Worm (Caenorhabditis elegans) whole organism, L4 larva: Measurements from ENCODE around the gene F47G3.1.

Source experiments
- Y48G9A.11 ChIP-seq: fragments of 200-800 bp; sonication (Bioruptor generic); IDR thresholded peaks from 2 replicates; pipeline ENCODE4 v1.3.6; 2022; ENCODE audit warnings: missing genetic modification reagents, missing genetic modification characterization, missing compliant biosample characterization
- Y75B8A.6 ChIP-seq: fragments of 200-800 bp; sonication (Bioruptor generic); IDR thresholded peaks from 2 replicates; pipeline ENCODE4 v1.3.6; 2022; ENCODE audit warnings: missing genetic modification reagents, missing genetic modification characterization, missing compliant biosample characterization
- ZK337.2 ChIP-seq: fragments of 200-800 bp; sonication (Bioruptor generic); IDR thresholded peaks from 2 replicates; pipeline ENCODE4 v1.3.6; 2022; ENCODE audit warnings: missing genetic modification reagents, missing genetic modification characterization, missing compliant biosample characterization
- aha-1 ChIP-seq: fragments of 150-350 bp; peaks from one replicate; lab custom pipeline; 2014; ENCODE audit warnings: missing biosample characterization, missing genetic modification characterization
- ceh-28 ChIP-seq: fragments of 150-350 bp; optimal IDR thresholded peaks from 2 replicates; lab custom pipeline; 2014; ENCODE audit warnings: missing biosample characterization, missing genetic modification reagents, missing genetic modification characterization
- ceh-32 ChIP-seq: sonication (generic microtip); optimal IDR thresholded peaks from 2 replicates; lab custom pipeline; 2016; ENCODE audit warnings: mild to moderate bottlenecking, missing genetic modification characterization, missing compliant biosample characterization; ENCODE audit not compliant: poor library complexity
- ceh-44 ChIP-seq: fragments of 200-800 bp; sonication (Bioruptor generic); IDR thresholded peaks from 2 replicates; pipeline ENCODE4 v1.3.6; 2022; ENCODE audit warnings: missing genetic modification reagents, missing genetic modification characterization, missing compliant biosample characterization
- ceh-82 ChIP-seq: sonication (generic microtip); optimal IDR thresholded peaks from 2 replicates; lab custom pipeline; 2017; ENCODE audit warnings: missing biosample characterization, missing genetic modification characterization
- ctbp-1 ChIP-seq: fragments of 200-800 bp; sonication (Bioruptor generic); IDR thresholded peaks from 2 replicates; pipeline ENCODE4 v1.3.6; 2022; ENCODE audit warnings: missing genetic modification reagents, missing genetic modification characterization, missing compliant biosample characterization
- daf-12 ChIP-seq: fragments of 150-350 bp; optimal IDR thresholded peaks from 2 replicates; lab custom pipeline; 2014; ENCODE audit warnings: missing biosample characterization, missing genetic modification reagents, missing genetic modification characterization
- hif-1 ChIP-seq, 2 experiments: sonication (generic microtip); optimal IDR thresholded peaks; 2 replicates each; lab custom pipeline; 2016 to 2017; ENCODE audit warnings: missing compliant biosample characterization in 2 of 2, missing genetic modification characterization in 2 of 2, missing genetic modification reagents in 2 of 2, missing genotype in 2 of 2, mild to moderate bottlenecking in 1 of 2
- lin-29 ChIP-seq: fragments of 200-800 bp; sonication (Bioruptor generic); IDR thresholded peaks from 2 replicates; pipeline ENCODE4 v1.3.6; 2022; ENCODE audit warnings: missing genetic modification reagents, missing genetic modification characterization, missing compliant biosample characterization
- lsy-2 ChIP-seq, 2 experiments: fragments of 150-350 bp in 1 of 2; sonication (generic microtip) in 1 of 2; optimal IDR thresholded peaks; 2 replicates each; lab custom pipeline; 2014 to 2017; ENCODE audit warnings: missing biosample characterization in 2 of 2, missing genetic modification characterization in 2 of 2
- mdt-29 ChIP-seq: fragments of 200-800 bp; sonication (Bioruptor generic); IDR thresholded peaks from 2 replicates; pipeline ENCODE4 v1.3.6; 2022; ENCODE audit warnings: missing genetic modification reagents, missing genetic modification characterization, missing compliant biosample characterization
- mxl-3 ChIP-seq: fragments of 200-800 bp; sonication (Bioruptor generic); optimal IDR thresholded peaks from 2 replicates; lab custom pipeline; 2018; ENCODE audit warnings: mild to moderate bottlenecking, missing genetic modification characterization, missing compliant biosample characterization
- nhr-102 ChIP-seq: sonication (generic microtip); optimal IDR thresholded peaks from 2 replicates; lab custom pipeline; 2016; ENCODE audit warnings: mild to moderate bottlenecking, missing genetic modification characterization, moderate library complexity, missing compliant biosample characterization
- nhr-11 ChIP-seq: fragments of 150-350 bp; optimal IDR thresholded peaks from 2 replicates; lab custom pipeline; 2014; ENCODE audit warnings: missing biosample characterization, missing genetic modification characterization
- nhr-25 ChIP-seq: sonication (generic microtip); optimal IDR thresholded peaks from 2 replicates; lab custom pipeline; 2017; ENCODE audit warnings: missing genetic modification characterization, mild to moderate bottlenecking, missing compliant biosample characterization, antibody characterized with exemption, moderate library complexity, borderline replicate concordance; ENCODE audit not compliant: insufficient read depth
- nhr-42 ChIP-seq: fragments of 200-800 bp; sonication (Bioruptor generic); IDR thresholded peaks from 2 replicates; pipeline ENCODE4 v1.3.6; 2022; ENCODE audit warnings: missing genetic modification characterization, missing compliant biosample characterization
- nhr-76 ChIP-seq: fragments of 150-350 bp; optimal IDR thresholded peaks from 2 replicates; lab custom pipeline; 2014; ENCODE audit warnings: missing biosample characterization, missing genetic modification characterization
- pha-4 ChIP-seq, 2 experiments: fragments of 150-350 bp in 1 of 2; fragments of 200-800 bp in 1 of 2; sonication (Bioruptor generic) in 1 of 2; IDR thresholded peaks in 1 of 2; optimal IDR thresholded peaks in 1 of 2; 2 replicates each; pipeline versions ENCODE4 v1.3.6 to Lab custom; 2014 to 2022; ENCODE audit warnings: missing genetic modification characterization in 2 of 2, missing genetic modification reagents in 2 of 2, missing biosample characterization in 1 of 2, missing compliant biosample characterization in 1 of 2
- php-3 ChIP-seq: fragments of 200-800 bp; sonication (Bioruptor generic); IDR thresholded peaks from 2 replicates; pipeline ENCODE4 v1.3.6; 2022; ENCODE audit warnings: missing genetic modification reagents, missing genetic modification characterization, missing compliant biosample characterization
- rbr-2 ChIP-seq: sonication (generic microtip); optimal IDR thresholded peaks from 2 replicates; lab custom pipeline; 2016; ENCODE audit warnings: missing genotype, missing genetic modification characterization, missing compliant biosample characterization
- snpc-1.2 ChIP-seq: fragments of 200-800 bp; sonication (Bioruptor generic); IDR thresholded peaks from 2 replicates; pipeline ENCODE4 v1.3.6; 2022; ENCODE audit warnings: missing genetic modification reagents, missing genetic modification characterization, missing compliant biosample characterization
- spr-3 ChIP-seq: fragments of 200-800 bp; sonication (Bioruptor generic); optimal IDR thresholded peaks from 2 replicates; lab custom pipeline; 2018; ENCODE audit warnings: mild to moderate bottlenecking, missing genetic modification characterization, missing compliant biosample characterization
- tra-1 ChIP-seq: fragments of 200-800 bp; sonication (Bioruptor generic); IDR thresholded peaks from 2 replicates; pipeline ENCODE4 v1.3.6; 2022; ENCODE audit warnings: missing genetic modification reagents, missing genetic modification characterization, missing compliant biosample characterization
- unc-62 ChIP-seq, 3 experiments: fragments of 150-350 bp in 1 of 3; sonication (generic microtip); optimal IDR thresholded peaks in 2 of 3; peaks in 1 of 3; 1 replicate in 1 of 3; 2 replicates in 2 of 3; lab custom pipeline; 2014 to 2017; ENCODE audit warnings: missing biosample characterization in 3 of 3, missing genetic modification characterization in 3 of 3, missing genetic modification reagents in 3 of 3, missing genotype in 1 of 3
- ztf-7 ChIP-seq: fragments of 150-350 bp; optimal IDR thresholded peaks from 2 replicates; lab custom pipeline; 2014; ENCODE audit warnings: missing biosample characterization, missing genetic modification characterization

Gene F47G3.1

DNA sequence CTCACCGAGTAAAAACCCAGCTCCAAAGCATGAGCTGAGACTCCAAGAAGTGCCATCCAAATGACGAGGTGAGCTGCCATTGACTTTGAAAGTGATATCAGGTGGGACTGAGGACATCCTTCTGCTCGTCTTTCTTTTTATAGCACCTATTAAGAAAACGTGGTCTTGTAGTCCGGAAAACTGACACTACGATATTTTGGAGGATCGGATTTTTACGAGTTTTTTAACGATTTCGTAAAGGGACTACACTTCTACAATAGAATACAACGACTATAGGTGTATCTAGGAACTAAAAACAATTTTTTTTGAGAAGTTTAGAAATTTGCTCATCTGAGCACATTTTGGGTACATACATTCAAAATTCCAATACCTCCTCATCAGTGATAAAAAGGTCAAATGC lies 42.7 kb upstream of the F47G3.1 start, which contains the start of gene nlp-23:
Gene nlp-23 (minus strand): TSS at position 101 of the 400 bp plus-strand sequence.
- no peak for TF ChIP-seq ztf-7
- no peak for TF ChIP-seq snpc-1.2 (GFP tag; lab: Robert Waterston, UW)
- TF ChIP-seq nhr-42 (GFP tag; lab: Robert Waterston, UW) = no peak
- TF ChIP-seq Y48G9A.11 (GFP tag; lab: Robert Waterston, UW) = no peak
- no peak for TF ChIP-seq lin-29 (GFP tag; lab: Robert Waterston, UW)
- TF ChIP-seq nhr-11 (tag; lab: Kevin White, UChicago) = no peak
- no peak for TF ChIP-seq pha-4 (GFP tag; IDR thresholded peaks at IDR 0.05; lab: Robert Waterston, UW)
- no peak for TF ChIP-seq pha-4 (tag; optimal IDR thresholded peaks at IDR 0.05; lab: Kevin White, UChicago)
- no peak for TF ChIP-seq ceh-32
- TF ChIP-seq php-3 (GFP tag; lab: Robert Waterston, UW) = no peak
- TF ChIP-seq mxl-3 (GFP tag; lab: Kevin White, UChicago) = no peak

ce11 chrX:2344104-2344503 lies 41.4 kb upstream of the F47G3.1 start:
- TF ChIP-seq aha-1 (peak; percentile 52), nhr-76 (tag; lab: Kevin White, UChicago) (no peak)
- TF ChIP-seq, all 104 proteins: peak for 1

DNA sequence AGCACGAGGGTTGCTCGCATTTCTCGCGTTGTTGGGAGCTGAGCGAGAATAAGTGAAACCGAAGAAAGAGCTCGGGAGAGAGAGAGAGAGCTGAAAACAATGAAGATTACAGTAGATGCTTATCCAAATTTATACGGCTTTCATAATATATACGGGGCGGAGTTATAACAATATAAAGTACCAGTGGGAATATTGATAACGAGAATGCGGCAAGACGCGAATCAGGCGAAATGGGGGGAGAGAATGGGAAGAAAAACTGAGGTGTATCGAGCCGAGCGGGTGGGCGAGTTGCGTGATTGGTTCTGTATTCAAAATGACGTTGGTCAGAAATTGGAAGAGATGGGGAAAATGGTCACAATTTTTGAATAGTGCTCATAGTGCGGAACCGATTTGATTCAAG lies 40.9 kb upstream of the F47G3.1 start, which contains the start of gene nlp-2:
Gene nlp-2 (minus strand): TSS at position 101 of the 400 bp plus-strand sequence.
- TF ChIP-seq daf-12 (no peak), ctbp-1 (GFP tag; lab: Robert Waterston, UW) (no peak), ceh-32 (no peak)

ce11 chrX:2347962-2348361 lies 37.6 kb upstream of the F47G3.1 start:
- no peak for TF ChIP-seq hif-1 (tag; optimal IDR thresholded peaks at IDR 0.05; lab: Kevin White, UChicago)
- no peak for TF ChIP-seq ceh-44 (GFP tag; lab: Robert Waterston, UW)
- TF ChIP-seq mdt-29 (GFP tag; lab: Robert Waterston, UW) = no peak
- no peak for TF ChIP-seq rbr-2 (tag; lab: Kevin White, UChicago)
- no peak for TF ChIP-seq nhr-25
- TF ChIP-seq ZK337.2 (GFP tag; lab: Robert Waterston, UW) = no peak
- no peak for TF ChIP-seq lsy-2 (tag; optimal IDR thresholded peaks at IDR 0.05; lab: Kevin White, UChicago)
- no peak for TF ChIP-seq Y75B8A.6 (GFP tag; lab: Robert Waterston, UW)

- TF ChIP-seq ceh-28 (no peak), tra-1 (GFP tag; lab: Robert Waterston, UW) (no peak), php-3 (GFP tag; lab: Robert Waterston, UW) (0 out of 2 replicates have a peak, but pooled peaks have one; percentile 9), nhr-102 (tag; lab: Kevin White, UChicago) (no peak)
Observed at ce11 chrX:2352929-2353328, 32.6 kb upstream of the F47G3.1 start.

DNA sequence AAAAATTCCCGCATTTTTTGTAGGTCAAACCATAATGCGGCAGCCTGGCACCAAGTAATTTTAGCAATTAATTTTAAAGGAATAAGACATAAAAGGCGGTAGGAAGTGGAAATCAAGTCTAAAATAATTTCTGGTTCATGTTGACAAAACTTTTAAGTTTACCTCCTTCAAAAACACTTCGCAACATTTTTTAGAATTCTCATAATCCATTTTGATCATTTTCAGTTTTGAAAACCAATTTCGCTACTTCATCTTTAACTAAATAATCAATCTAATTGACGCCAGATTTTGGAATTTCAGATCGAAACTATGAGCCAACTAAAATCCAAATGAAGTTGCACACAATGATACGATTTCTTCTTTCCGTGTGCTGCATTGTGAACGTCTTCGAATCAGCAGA lies 25.8 kb upstream of the F47G3.1 start, which contains the start of gene lgc-40:
Gene lgc-40 (plus strand): TSS at position 301 of the 400 bp plus-strand sequence.
- TF ChIP-seq ZK337.2 (GFP tag; lab: Robert Waterston, UW) = no peak
- TF ChIP-seq ctbp-1 (GFP tag; lab: Robert Waterston, UW) = no peak
- TF ChIP-seq unc-62 (GFP tag; optimal IDR thresholded peaks at IDR 0.05 in 1 of 2; lab: Kevin White, UChicago) = peak in 1 of 2 experiments; percentile 9
- TF ChIP-seq unc-62 (tag; optimal IDR thresholded peaks at IDR 0.05; lab: Kevin White, UChicago) = no peak
- no peak for TF ChIP-seq spr-3 (GFP tag; lab: Kevin White, UChicago)
- TF ChIP-seq ceh-82 (tag; lab: Kevin White, UChicago) = no peak
